Fruit fly (Drosophila melanogaster): ENCODE results near the gene Csk.

DNA sequence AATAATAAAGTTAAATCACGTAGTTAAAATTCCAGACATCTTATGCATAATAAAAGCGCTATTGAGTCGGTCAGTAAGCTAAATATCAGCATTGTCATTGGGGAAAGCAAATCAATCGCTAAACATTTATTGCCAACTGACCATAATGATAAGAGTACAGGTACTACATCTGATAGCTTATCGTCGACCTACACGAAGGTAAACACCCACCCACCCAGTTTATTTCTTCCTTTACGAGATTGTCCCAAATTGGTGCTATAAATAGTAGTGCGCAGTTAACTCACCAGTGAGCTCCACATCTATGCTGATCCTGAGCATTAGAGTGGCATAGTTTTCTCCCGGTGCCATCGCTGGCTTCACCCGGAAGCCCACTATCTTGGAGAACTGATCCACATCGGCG, 33.2 kb upstream of the Csk start:
- TF ChIP-seq Snoo (tag; optimal IDR thresholded peaks at IDR 0.05) (no peak), rn (GFP tag; IDR thresholded peaks at IDR 0.05) (no peak)
